Worm (Caenorhabditis elegans) whole organism, late embryonic: ENCODE results near the gene ins-5.

Source experiments
- ama-1 ChIP-seq: fragments of 150-350 bp; optimal IDR thresholded peaks from 2 replicates; lab custom pipeline; 2014
- ets-4 ChIP-seq: sonication (generic microtip); optimal IDR thresholded peaks from 2 replicates; lab custom pipeline; 2016; ENCODE audit warnings: missing genetic modification characterization, missing compliant biosample characterization
- pha-2 ChIP-seq: sonication (generic microtip); optimal IDR thresholded peaks from 2 replicates; lab custom pipeline; 2017; ENCODE audit warnings: mild to moderate bottlenecking, missing genetic modification characterization, missing compliant biosample characterization
- tbx-2 ChIP-seq: sonication (generic microtip); optimal IDR thresholded peaks from 2 replicates; lab custom pipeline; 2016; ENCODE audit warnings: missing genetic modification characterization, missing compliant biosample characterization

DNA sequence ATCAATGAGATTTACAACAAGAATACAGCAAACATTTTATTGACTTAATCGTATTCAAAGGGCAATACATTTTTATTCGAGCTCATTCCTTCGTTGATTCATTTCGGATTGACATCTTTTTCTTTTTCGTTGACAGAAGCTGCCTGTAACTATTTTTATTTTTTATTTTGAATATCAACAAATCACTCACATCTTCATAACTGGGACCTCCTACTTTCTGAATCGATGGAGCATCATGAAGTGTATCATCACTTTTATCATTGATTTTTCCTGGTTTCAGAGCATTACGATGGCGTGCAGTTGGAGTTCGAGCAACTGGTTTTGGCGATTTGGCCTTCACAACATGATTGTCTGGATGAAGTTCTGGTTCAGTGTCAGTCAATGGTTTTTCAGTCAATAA lies 29.3 kb upstream of the ins-5 start, which contains the start of gene B0034.1:
- TF ChIP-seq ets-4 (tag; lab: Kevin White, UChicago) (no peak), pha-2 (tag; lab: Kevin White, UChicago) (no peak), tbx-2 (tag; lab: Kevin White, UChicago) (no peak), ama-1 (lab: Kevin White, UChicago) (no peak)
